Worm (Caenorhabditis elegans): ENCODE measurements around the gene col-91.

The col-91 gene

DNA sequence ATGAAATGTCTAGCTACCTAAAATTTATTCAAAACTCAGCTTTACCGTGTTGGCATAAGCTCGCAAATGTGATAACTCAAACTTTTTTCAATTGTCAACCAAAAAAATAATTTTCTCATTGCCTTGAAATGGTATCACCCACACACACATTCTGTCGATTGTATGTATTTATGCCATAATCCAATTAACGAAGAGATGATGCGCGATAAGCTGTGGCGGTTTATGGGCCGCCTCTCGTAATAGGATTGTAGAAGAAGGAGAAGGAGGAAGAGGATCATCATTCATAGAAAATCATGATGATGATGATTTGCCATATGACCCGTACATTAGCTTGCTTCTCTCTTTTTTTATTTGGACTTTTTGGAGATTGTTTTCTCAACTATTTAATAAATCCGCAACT lies 25.7 kb upstream of the col-91 start:
- TF ChIP-seq mep-1 (tag; optimal IDR thresholded peaks at IDR 0.05) (no peak), ces-1 (GFP tag; optimal IDR thresholded peaks at IDR 0.05) (peak; percentile 95), elt-1 (tag; optimal IDR thresholded peaks at IDR 0.05; ENCODE audit: borderline replicate concordance, insufficient read depth) (peak; percentile 43)

DNA sequence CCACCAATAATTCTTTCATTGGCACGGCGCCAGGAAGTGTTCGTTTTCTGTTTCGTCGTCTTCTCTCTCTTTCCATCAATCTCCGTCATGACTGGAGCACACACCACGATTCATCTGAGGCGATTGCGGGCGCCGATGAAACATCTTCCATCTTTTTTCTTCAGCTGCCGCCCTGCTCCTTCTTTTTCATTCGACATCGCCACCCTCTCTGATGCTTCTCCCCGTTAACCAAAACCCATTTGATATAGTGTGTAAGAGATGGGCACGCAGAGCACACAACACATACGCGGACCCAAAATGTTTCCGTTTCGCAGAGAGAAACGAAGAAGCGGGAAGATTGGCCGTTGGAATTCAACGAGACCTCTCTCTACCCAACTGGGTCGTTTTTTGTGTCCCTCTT lies 24.1 kb upstream of the col-91 start:
- peak; percentile 66 for TF ChIP-seq unc-120 (tag; optimal IDR thresholded peaks at IDR 0.05; ENCODE audit: poor library complexity, severe bottlenecking)
- TF ChIP-seq blmp-1 (tag; optimal IDR thresholded peaks at IDR 0.05), result no peak
- peak; percentile 27 for TF ChIP-seq sptf-1 (tag; optimal IDR thresholded peaks at IDR 0.05)

DNA sequence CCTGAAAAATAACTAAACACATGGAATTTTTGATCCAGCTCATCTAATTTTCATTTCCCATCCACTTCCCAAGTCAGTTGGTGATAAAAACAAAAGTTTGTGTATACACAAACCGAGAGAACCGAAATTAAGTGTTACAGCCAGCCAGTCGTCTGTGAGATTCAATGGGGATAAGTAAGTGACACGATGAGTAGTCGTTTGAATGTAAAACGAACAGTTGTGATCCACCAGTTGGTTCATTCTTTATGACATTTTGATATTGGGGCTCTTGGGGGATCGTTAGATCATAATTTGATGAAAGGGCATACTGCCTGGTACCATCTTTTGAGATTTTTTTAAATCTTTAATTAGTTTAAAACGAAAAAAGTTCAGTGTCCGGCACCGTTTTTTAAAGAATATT lies 23.4 kb upstream of the col-91 start:
- TF ChIP-seq ces-1 (GFP tag; optimal IDR thresholded peaks at IDR 0.05) (no peak), unc-39 (tag; optimal IDR thresholded peaks at IDR 0.05) (no peak), elt-3 (tag; optimal IDR thresholded peaks at IDR 0.05) (no peak), hlh-1 (tag; optimal IDR thresholded peaks at IDR 0.05) (peak; percentile 91), M03D4.4 (tag; optimal IDR thresholded peaks at IDR 0.05) (no peak), mep-1 (tag; optimal IDR thresholded peaks at IDR 0.05) (no peak), unc-120 (tag; optimal IDR thresholded peaks at IDR 0.05; ENCODE audit: poor library complexity, severe bottlenecking) (no peak)

DNA sequence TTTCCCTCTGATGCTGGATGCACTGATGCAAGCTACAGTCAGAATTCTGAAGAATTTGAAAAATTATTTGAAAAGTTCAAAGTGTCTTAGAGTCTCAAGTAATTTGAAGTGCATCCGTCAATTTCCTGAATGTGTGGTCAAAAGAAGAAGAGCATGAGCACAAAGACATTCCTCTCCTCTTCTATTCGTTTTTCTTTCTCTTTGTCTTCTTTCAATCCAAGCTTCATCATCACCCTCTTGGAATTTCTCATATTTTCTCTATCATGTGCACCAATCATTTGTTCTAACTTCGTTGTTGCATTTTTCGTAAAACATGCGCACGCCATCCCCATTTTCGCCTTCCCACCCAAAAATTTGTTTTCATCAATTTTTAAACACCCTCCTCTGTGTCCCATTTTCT lies 22.5 kb upstream of the col-91 start:
- TF ChIP-seq unc-62 (GFP tag; optimal IDR thresholded peaks at IDR 0.05), result no peak
- TF ChIP-seq ces-1 (GFP tag; optimal IDR thresholded peaks at IDR 0.05), result peak; percentile 23

DNA sequence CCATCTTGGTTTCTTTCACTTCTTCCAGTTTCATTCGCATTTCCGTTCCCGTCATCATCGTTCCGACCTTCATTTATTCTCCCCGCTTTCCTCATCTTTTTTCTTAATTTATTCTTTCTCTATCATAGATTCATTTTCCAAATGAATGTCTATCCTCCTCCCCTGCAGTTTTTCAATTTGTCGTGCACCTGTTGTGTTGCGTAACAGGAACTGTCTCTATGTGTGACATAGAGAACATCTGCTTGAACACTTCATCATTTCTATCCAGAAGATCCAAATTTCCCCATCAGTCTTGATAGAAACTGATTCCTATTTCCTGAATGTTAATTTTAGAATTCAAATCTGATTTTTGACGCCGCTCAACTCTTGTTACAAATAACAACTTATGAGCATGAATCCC lies 20.1 kb upstream of the col-91 start:
- TF ChIP-seq nhr-2 (tag; optimal IDR thresholded peaks at IDR 0.05) (peak; percentile 21), zip-8 (tag; optimal IDR thresholded peaks at IDR 0.05) (peak; percentile 35), hlh-1 (tag; optimal IDR thresholded peaks at IDR 0.05) (peak; percentile 5), nhr-28 (tag; optimal IDR thresholded peaks at IDR 0.05) (no peak)

DNA sequence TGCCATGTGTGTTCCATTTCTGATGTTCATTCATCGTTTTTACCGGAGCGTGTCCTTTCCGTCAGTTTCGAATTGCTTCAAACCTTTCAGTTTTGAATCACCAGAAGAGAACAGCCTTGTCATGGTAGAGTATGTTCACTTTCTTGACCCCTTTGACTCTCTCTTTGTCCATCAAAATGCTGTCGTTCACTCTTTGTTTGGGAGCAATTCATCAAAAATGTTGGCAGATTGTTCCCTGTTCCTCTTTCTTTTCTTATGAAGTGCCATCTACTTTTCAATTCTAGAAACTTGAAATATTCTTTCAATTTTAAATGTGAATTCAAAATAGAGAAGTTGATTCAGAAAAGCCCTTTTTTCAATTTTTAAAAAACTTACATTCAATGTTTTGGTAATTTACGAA lies 17.8 kb upstream of the col-91 start:
- TF ChIP-seq nhr-2 (tag; optimal IDR thresholded peaks at IDR 0.05) (peak; percentile 4), drap-1 (GFP tag; optimal IDR thresholded peaks at IDR 0.05) (no peak)

DNA sequence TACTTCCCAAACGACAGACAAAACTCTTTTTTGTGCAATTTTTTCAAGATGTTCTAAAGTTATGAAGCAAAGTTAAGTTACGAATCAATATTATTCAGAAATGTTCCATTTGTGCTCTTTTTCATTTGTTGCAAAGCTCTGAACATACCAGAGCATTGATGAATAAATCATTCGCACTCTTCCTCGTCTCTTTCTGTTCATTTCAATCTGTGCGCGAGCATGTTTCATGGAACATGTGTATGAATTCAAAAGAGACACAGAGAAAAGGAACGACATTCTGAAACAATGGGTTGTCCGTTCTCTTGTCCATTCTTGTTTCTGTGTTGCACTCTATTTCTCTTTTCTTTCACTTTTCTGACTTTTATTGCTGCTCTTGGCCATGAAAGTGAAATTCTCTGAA lies 16.9 kb upstream of the col-91 start:
- no peak for TF ChIP-seq sptf-1 (tag; optimal IDR thresholded peaks at IDR 0.05)
- TF ChIP-seq nhr-2 (tag; optimal IDR thresholded peaks at IDR 0.05), result no peak
- TF ChIP-seq elt-3 (tag; optimal IDR thresholded peaks at IDR 0.05), result no peak
- TF ChIP-seq mep-1 (tag; optimal IDR thresholded peaks at IDR 0.05), result no peak
- TF ChIP-seq bed-3 (GFP tag; optimal IDR thresholded peaks at IDR 0.05), result no peak
- TF ChIP-seq mab-5 (tag; optimal IDR thresholded peaks at IDR 0.05), result no peak
- TF ChIP-seq lin-32 (GFP tag; optimal IDR thresholded peaks at IDR 0.05), result no peak

DNA sequence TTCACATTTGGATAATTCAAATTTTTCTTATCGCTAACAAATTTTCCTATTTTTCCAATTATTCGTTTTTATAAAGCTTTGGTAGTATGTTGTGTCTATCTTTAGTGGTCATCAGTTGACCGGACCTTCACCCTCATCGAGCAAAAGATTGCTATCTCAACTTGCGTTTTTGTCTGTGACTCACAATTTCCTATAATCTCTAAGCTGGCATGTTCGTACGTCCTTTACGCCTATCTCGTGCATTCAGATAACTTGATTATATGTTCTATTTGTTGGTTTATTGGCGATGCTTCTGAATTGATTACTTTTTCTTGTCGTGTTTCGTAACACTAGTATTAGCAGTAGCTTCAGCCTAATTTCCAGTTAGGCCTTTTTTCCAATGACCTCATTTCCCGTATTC lies 16.1 kb upstream of the col-91 start:
- TF ChIP-seq nhr-2 (tag; optimal IDR thresholded peaks at IDR 0.05) (peak; percentile 75), sptf-1 (tag; optimal IDR thresholded peaks at IDR 0.05) (no peak), elt-1 (tag; optimal IDR thresholded peaks at IDR 0.05; ENCODE audit: borderline replicate concordance, insufficient read depth) (peak; percentile 96), ces-1 (GFP tag; optimal IDR thresholded peaks at IDR 0.05) (peak; percentile 74), sem-2 (GFP tag; optimal IDR thresholded peaks at IDR 0.05) (no peak), unc-62 (GFP tag; optimal IDR thresholded peaks at IDR 0.05) (no peak)

DNA sequence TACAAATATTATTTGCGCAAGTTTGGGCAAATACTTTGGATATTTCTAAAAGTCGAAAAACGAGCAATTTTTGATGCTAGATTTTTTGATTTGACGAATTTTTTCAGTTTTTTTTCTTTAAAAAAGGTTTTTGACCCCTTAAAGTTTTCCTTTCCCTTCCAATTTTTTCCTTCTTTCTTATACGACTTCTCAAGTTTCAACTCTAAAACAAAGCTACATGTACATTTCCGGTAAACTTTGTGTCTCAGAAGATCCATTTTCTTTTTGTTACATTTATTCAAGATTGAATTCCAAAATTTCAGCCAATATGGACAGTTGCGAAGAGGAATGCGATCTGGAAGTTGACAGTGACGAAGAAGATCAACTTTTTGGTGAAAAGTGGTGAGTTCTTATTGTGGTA lies 15.3 kb upstream of the col-91 start, which contains the start of gene mig-10:
Gene mig-10, plus strand, starts transcription at position 301 of the 400 bp plus-strand sequence.
- TF ChIP-seq mls-2 (tag; optimal IDR thresholded peaks at IDR 0.05) (no peak), nhr-76 (tag; optimal IDR thresholded peaks at IDR 0.05) (no peak), unc-39 (tag; optimal IDR thresholded peaks at IDR 0.05) (no peak), bed-3 (GFP tag; optimal IDR thresholded peaks at IDR 0.05) (no peak), ham-2 (GFP tag; optimal IDR thresholded peaks at IDR 0.05) (no peak), nhr-12 (tag; optimal IDR thresholded peaks at IDR 0.05) (no peak), pha-4 (tag; optimal IDR thresholded peaks at IDR 0.05) (no peak)
